Worm (Caenorhabditis elegans) whole organism, L1 larva: ENCODE measurements around the gene Y22D7AL.6.
A peak's percentile ranks its signal among the peaks of the same experiment; 100 is the strongest.

ENCODE experiments used
- C04F5.9 ChIP-seq: sonication (generic microtip); optimal IDR thresholded peaks from 2 replicates; lab custom pipeline; 2016; ENCODE audit warnings: missing genetic modification characterization, missing compliant biosample characterization
- C16A3.4 ChIP-seq: fragments of 150-350 bp; optimal IDR thresholded peaks from 2 replicates; lab custom pipeline; 2014; ENCODE audit warnings: missing biosample characterization, missing genetic modification characterization
- C34B4.2 ChIP-seq: sonication (generic microtip); optimal IDR thresholded peaks from 2 replicates; lab custom pipeline; 2017; ENCODE audit warnings: mild to moderate bottlenecking, missing genetic modification characterization, missing compliant biosample characterization
- F16B12.6 ChIP-seq: fragments of 150-350 bp; optimal IDR thresholded peaks from 2 replicates; lab custom pipeline; 2014; ENCODE audit warnings: missing biosample characterization, missing genetic modification characterization
- aha-1 ChIP-seq: fragments of 150-350 bp; optimal IDR thresholded peaks from 2 replicates; lab custom pipeline; 2014; ENCODE audit warnings: missing biosample characterization, missing genetic modification characterization
- alr-1 ChIP-seq: fragments of 200-800 bp; sonication (Bioruptor generic); optimal IDR thresholded peaks from 2 replicates; lab custom pipeline; 2018; ENCODE audit warnings: borderline replicate concordance, mild to moderate bottlenecking, missing genetic modification characterization, missing compliant biosample characterization
- aly-2 ChIP-seq: fragments of 150-350 bp; optimal IDR thresholded peaks from 2 replicates; lab custom pipeline; 2014; ENCODE audit warnings: missing biosample characterization, missing genetic modification characterization
- ama-1 ChIP-seq: fragments of 150-350 bp; optimal IDR thresholded peaks from 2 replicates; lab custom pipeline; 2014
- ceh-8 ChIP-seq: fragments of 200-800 bp; sonication (Bioruptor generic); optimal IDR thresholded peaks from 2 replicates; lab custom pipeline; 2018; ENCODE audit warnings: mild to moderate bottlenecking, missing genetic modification characterization, moderate library complexity, missing compliant biosample characterization
- ceh-82 ChIP-seq, 3 experiments: fragments of 150-350 bp in 1 of 3; sonication (generic microtip) in 2 of 3; optimal IDR thresholded peaks; 2 replicates each; lab custom pipeline; 2014 to 2017; ENCODE audit warnings: missing biosample characterization in 3 of 3, missing genetic modification characterization in 3 of 3
- dpl-1 ChIP-seq, 3 experiments: fragments of 150-350 bp in 2 of 3; sonication (generic microtip) in 1 of 3; optimal IDR thresholded peaks; 2 replicates each; lab custom pipeline; 2014 to 2017; ENCODE audit warnings: missing biosample characterization in 3 of 3, missing genetic modification characterization in 3 of 3, missing genetic modification reagents in 3 of 3
- dsc-1 ChIP-seq: sonication (generic microtip); optimal IDR thresholded peaks from 2 replicates; lab custom pipeline; 2016; ENCODE audit warnings: mild to moderate bottlenecking, missing genetic modification characterization, missing compliant biosample characterization
- efl-1 ChIP-seq, 4 experiments: fragments of 150-350 bp; optimal IDR thresholded peaks in 3 of 4; peaks in 1 of 4; 1 replicate in 1 of 4; 2 replicates in 3 of 4; lab custom pipeline; 2014; ENCODE audit warnings: missing biosample characterization in 2 of 4, missing genetic modification characterization in 2 of 4, missing genetic modification reagents in 2 of 4
- elt-2 ChIP-seq: sonication (generic microtip); optimal IDR thresholded peaks from 2 replicates; lab custom pipeline; 2016; ENCODE audit warnings: missing genetic modification characterization, mild to moderate bottlenecking, inconsistent platforms, missing compliant biosample characterization, missing genetic modification reagents
- fkh-10 ChIP-seq: sonication (generic microtip); optimal IDR thresholded peaks from 2 replicates; lab custom pipeline; 2017; ENCODE audit warnings: missing biosample characterization, missing genetic modification reagents, missing genetic modification characterization
- fkh-4 ChIP-seq: sonication (generic microtip); optimal IDR thresholded peaks from 2 replicates; lab custom pipeline; 2016; ENCODE audit warnings: missing compliant biosample characterization, missing genetic modification characterization, borderline replicate concordance
- fkh-8 ChIP-seq: sonication (generic microtip); optimal IDR thresholded peaks from 2 replicates; lab custom pipeline; 2016; ENCODE audit warnings: mild to moderate bottlenecking, missing genetic modification characterization, missing compliant biosample characterization
- fos-1 ChIP-seq: fragments of 150-350 bp; optimal IDR thresholded peaks from 2 replicates; lab custom pipeline; 2014; ENCODE audit warnings: missing biosample characterization, missing genetic modification characterization
- grh-1 ChIP-seq: fragments of 200-800 bp; sonication (Bioruptor generic); IDR thresholded peaks from 2 replicates; pipeline ENCODE4 v1.3.6; 2022; ENCODE audit warnings: missing genetic modification reagents, missing genetic modification characterization, missing compliant biosample characterization
- hlh-4 ChIP-seq: sonication (generic microtip); optimal IDR thresholded peaks from 2 replicates; lab custom pipeline; 2016; ENCODE audit warnings: mild to moderate bottlenecking, missing genetic modification characterization, missing compliant biosample characterization
- jun-1 ChIP-seq: fragments of 150-350 bp; optimal IDR thresholded peaks from 2 replicates; lab custom pipeline; 2014; ENCODE audit warnings: missing biosample characterization, missing genetic modification reagents, missing genetic modification characterization
- lin-13 ChIP-seq: fragments of 150-350 bp; optimal IDR thresholded peaks from 2 replicates; lab custom pipeline; 2014; ENCODE audit warnings: missing biosample characterization, missing genetic modification reagents, missing genetic modification characterization
- lin-14 ChIP-seq: fragments of 200-800 bp; sonication (Bioruptor generic); optimal IDR thresholded peaks from 2 replicates; lab custom pipeline; 2018; ENCODE audit warnings: mild to moderate bottlenecking, missing genetic modification characterization, moderate library complexity, missing compliant biosample characterization
- lin-15B ChIP-seq: fragments of 150-350 bp; sonication (generic microtip); optimal IDR thresholded peaks from 3 replicates; lab custom pipeline; 2014; ENCODE audit warnings: missing biosample characterization, missing genetic modification characterization
- lin-35 ChIP-seq, 2 experiments: fragments of 150-350 bp; optimal IDR thresholded peaks; 2 replicates each; lab custom pipeline; 2014; ENCODE audit warnings: missing biosample characterization in 2 of 2, missing genetic modification characterization in 2 of 2, missing genetic modification reagents in 2 of 2
- lin-39 ChIP-seq: fragments of 150-350 bp; optimal IDR thresholded peaks from 2 replicates; lab custom pipeline; 2014; ENCODE audit warnings: missing biosample characterization, missing genetic modification reagents, missing genetic modification characterization
- lir-3 ChIP-seq: sonication (generic microtip); optimal IDR thresholded peaks from 2 replicates; lab custom pipeline; 2016; ENCODE audit warnings: mild to moderate bottlenecking, missing genetic modification characterization, moderate library complexity, missing compliant biosample characterization; ENCODE audit not compliant: poor library complexity
- lsy-2 ChIP-seq, 2 experiments: fragments of 150-350 bp; optimal IDR thresholded peaks; 2 replicates each; lab custom pipeline; 2014; ENCODE audit warnings: missing biosample characterization in 2 of 2, missing genetic modification characterization in 2 of 2
- mef-2 ChIP-seq: fragments of 150-350 bp; optimal IDR thresholded peaks from 2 replicates; lab custom pipeline; 2014; ENCODE audit warnings: missing biosample characterization, missing genetic modification characterization
- mep-1 ChIP-seq: fragments of 150-350 bp; optimal IDR thresholded peaks from 2 replicates; lab custom pipeline; 2014; ENCODE audit warnings: missing biosample characterization, missing genetic modification characterization
- nhr-12 ChIP-seq: sonication (generic microtip); optimal IDR thresholded peaks from 2 replicates; lab custom pipeline; 2017; ENCODE audit warnings: missing biosample characterization, missing genetic modification characterization
- nhr-237 ChIP-seq: fragments of 150-350 bp; optimal IDR thresholded peaks from 2 replicates; lab custom pipeline; 2014; ENCODE audit warnings: missing biosample characterization, missing genetic modification characterization
- nhr-47 ChIP-seq: sonication (generic microtip); optimal IDR thresholded peaks from 2 replicates; lab custom pipeline; 2016; ENCODE audit warnings: mild to moderate bottlenecking, missing genetic modification characterization, moderate library complexity, missing compliant biosample characterization
- nhr-71 ChIP-seq: sonication (generic microtip); optimal IDR thresholded peaks from 2 replicates; lab custom pipeline; 2016; ENCODE audit warnings: mild to moderate bottlenecking, missing genetic modification characterization, moderate library complexity, missing compliant biosample characterization
- nhr-76 ChIP-seq: sonication (generic microtip); optimal IDR thresholded peaks from 2 replicates; lab custom pipeline; 2017; ENCODE audit warnings: missing biosample characterization, missing genetic modification characterization
- nhr-85 ChIP-seq: sonication (generic microtip); peaks from one replicate; lab custom pipeline; 2016; ENCODE audit warnings: missing genetic modification characterization, inconsistent platforms, missing compliant biosample characterization
- nhr-90 ChIP-seq: sonication (generic microtip); optimal IDR thresholded peaks from 2 replicates; lab custom pipeline; 2016; ENCODE audit warnings: mild to moderate bottlenecking, missing genetic modification characterization, missing compliant biosample characterization; ENCODE audit not compliant: poor library complexity
- pax-3 ChIP-seq: fragments of 200-800 bp; sonication (Bioruptor generic); optimal IDR thresholded peaks from 2 replicates; lab custom pipeline; 2018; ENCODE audit warnings: mild to moderate bottlenecking, missing genetic modification characterization, moderate library complexity, missing compliant biosample characterization
- rnt-1 ChIP-seq: sonication (generic microtip); optimal IDR thresholded peaks from 2 replicates; lab custom pipeline; 2016; ENCODE audit warnings: mild to moderate bottlenecking, missing genetic modification characterization, moderate library complexity, missing compliant biosample characterization
- sptf-1 ChIP-seq: fragments of 150-350 bp; optimal IDR thresholded peaks from 2 replicates; lab custom pipeline; 2014; ENCODE audit warnings: missing biosample characterization, missing genetic modification characterization
- sup-37 ChIP-seq: fragments of 200-800 bp; sonication (Bioruptor generic); optimal IDR thresholded peaks from 2 replicates; lab custom pipeline; 2018; ENCODE audit warnings: mild to moderate bottlenecking, missing genetic modification characterization, missing compliant biosample characterization
- swsn-7 ChIP-seq: sonication (generic microtip); optimal IDR thresholded peaks from 2 replicates; lab custom pipeline; 2016; ENCODE audit warnings: missing genetic modification characterization, missing compliant biosample characterization
- unc-130 ChIP-seq: fragments of 150-350 bp; optimal IDR thresholded peaks from 2 replicates; lab custom pipeline; 2017; ENCODE audit warnings: missing biosample characterization, missing genetic modification characterization, inconsistent platforms
- unc-62 ChIP-seq: fragments of 150-350 bp; optimal IDR thresholded peaks from 2 replicates; lab custom pipeline; 2014; ENCODE audit warnings: missing biosample characterization, missing genetic modification reagents, missing genetic modification characterization
- unc-86 ChIP-seq: sonication (generic microtip); optimal IDR thresholded peaks from 2 replicates; lab custom pipeline; 2016; ENCODE audit warnings: missing genetic modification characterization, missing compliant biosample characterization

Y22D7AL.6 gene

DNA sequence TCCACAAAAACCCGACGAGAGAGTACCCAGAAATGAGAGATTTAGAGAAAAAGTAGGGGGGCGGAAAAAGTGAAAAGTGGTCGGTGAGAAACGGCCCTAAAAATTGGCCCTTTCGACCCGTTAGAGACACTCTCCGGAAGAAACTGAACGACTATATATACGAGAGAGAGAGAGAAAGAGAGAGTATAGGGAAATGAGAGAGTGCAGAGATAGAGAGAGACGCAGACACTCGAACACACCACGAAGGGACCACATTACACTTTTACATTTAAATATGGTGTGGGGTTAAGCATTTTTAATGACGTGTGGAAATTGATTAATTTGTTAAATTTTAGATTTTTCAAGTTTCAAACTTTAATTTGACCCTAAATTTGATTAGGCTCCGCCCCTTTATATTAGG lies 13.0 kb upstream of the Y22D7AL.6 start (continued):
- TF ChIP-seq elt-2 (tag; lab: Kevin White, UChicago) (no peak), swsn-7 (tag; lab: Kevin White, UChicago) (peak; percentile 46), fkh-10 (GFP tag; lab: Kevin White, UChicago) (no peak), aha-1 (tag; lab: Kevin White, UChicago) (no peak), nhr-76 (tag; lab: Kevin White, UChicago) (no peak), ama-1 (lab: Kevin White, UChicago) (no peak)

- TF ChIP-seq sptf-1 (tag; lab: Kevin White, UChicago), result no peak
- no peak for TF ChIP-seq ceh-8
- TF ChIP-seq nhr-85 (tag; lab: Kevin White, UChicago), result peak; percentile 60
- no peak for TF ChIP-seq pax-3 (tag; lab: Kevin White, UChicago)
- no peak for TF ChIP-seq alr-1 (tag; lab: Kevin White, UChicago)
- no peak for TF ChIP-seq mef-2 (tag; lab: Kevin White, UChicago)
- no peak for TF ChIP-seq lir-3
- TF ChIP-seq efl-1 (optimal IDR thresholded peaks at IDR 0.05; lab: Kevin White, UChicago), result no peak
- TF ChIP-seq efl-1 (GFP tag; optimal IDR thresholded peaks at IDR 0.05 in 1 of 2; lab: Kevin White, UChicago), result peak; percentile 18 to 89
- peak; percentile 2 for TF ChIP-seq lin-15B (tag; lab: Kevin White, UChicago)
- no peak for TF ChIP-seq fkh-8 (tag; lab: Kevin White, UChicago)
- no peak for TF ChIP-seq aha-1 (tag; lab: Kevin White, UChicago)
- TF ChIP-seq lin-35 (GFP tag; optimal IDR thresholded peaks at IDR 0.05; lab: Kevin White, UChicago), result no peak
- no peak for TF ChIP-seq F16B12.6 (tag; lab: Kevin White, UChicago)
- TF ChIP-seq dpl-1 (GFP tag; optimal IDR thresholded peaks at IDR 0.05; lab: Kevin White, UChicago), result peak in 1 of 3 experiments; percentile 16
- no peak for TF ChIP-seq rnt-1 (tag; lab: Kevin White, UChicago)
These were observed 5.8 kb upstream of the Y22D7AL.6 start for ce11 chrIII:1598927-1599326.

DNA sequence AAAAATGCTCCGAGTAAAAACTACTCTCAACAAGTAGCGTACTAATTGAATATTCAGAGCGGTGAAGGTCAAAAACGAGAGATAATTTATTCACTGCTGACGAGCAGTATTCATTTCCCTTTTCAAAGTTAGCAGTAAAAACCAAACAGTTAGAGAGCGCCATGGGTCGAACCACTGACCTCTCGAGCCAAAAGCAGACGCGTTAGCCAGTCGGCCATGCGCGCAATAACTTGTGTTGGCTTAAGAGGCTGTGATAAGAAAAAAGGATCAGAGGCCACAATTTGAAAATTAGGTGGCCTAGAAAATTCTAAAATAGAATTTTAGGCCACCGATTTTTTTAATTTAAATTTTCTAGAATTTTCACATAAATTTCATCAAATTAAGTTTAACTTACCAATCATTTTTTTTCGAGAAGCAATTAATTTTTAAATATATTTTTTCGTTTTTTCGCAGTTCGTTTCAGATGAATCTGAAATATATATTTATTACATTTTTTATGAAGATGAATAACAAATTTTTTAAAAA lies 4.0 kb upstream of the Y22D7AL.6 start, which contains the start of gene sms-3:
Gene sms-3, minus strand, starts transcription at position 475 of the 525 bp plus-strand sequence.
- TF ChIP-seq C16A3.4 (tag; lab: Kevin White, UChicago) (no peak), nhr-90 (peak; percentile 2), nhr-47 (tag; lab: Kevin White, UChicago) (peak; percentile 13), nhr-71 (peak; percentile 5), hlh-4 (tag; lab: Kevin White, UChicago) (no peak), ceh-82 (tag; optimal IDR thresholded peaks at IDR 0.05; lab: Kevin White, UChicago) (peak in 1 of 3 experiments; percentile 3), rnt-1 (tag; lab: Kevin White, UChicago) (peak; percentile 16)
- TF ChIP-seq, all 84 proteins: peak for 5

ce11 chrIII:1601464-1602169 lies 3.1 kb upstream of the Y22D7AL.6 start:
- TF ChIP-seq jun-1 (no peak), aly-2 (tag; lab: Kevin White, UChicago) (no peak), hlh-4 (tag; lab: Kevin White, UChicago) (no peak), sup-37 (no peak), C04F5.9 (tag; lab: Kevin White, UChicago) (no peak), nhr-237 (tag; lab: Kevin White, UChicago) (no peak), lin-15B (tag; lab: Kevin White, UChicago) (no peak), unc-86 (tag; lab: Kevin White, UChicago) (no peak), dsc-1 (tag; lab: Kevin White, UChicago) (peak; percentile 46), fos-1 (tag; lab: Kevin White, UChicago) (no peak), lin-13 (GFP tag; lab: Kevin White, UChicago) (peak; percentile 25), lin-14 (GFP tag; lab: Kevin White, UChicago) (peak; percentile 68), grh-1 (GFP tag; lab: Robert Waterston, UW) (no peak), F16B12.6 (tag; lab: Kevin White, UChicago) (no peak), ceh-8 (no peak), mep-1 (no peak), C34B4.2 (tag; lab: Kevin White, UChicago) (no peak), unc-62 (GFP tag; lab: Kevin White, UChicago) (no peak), fkh-4 (no peak), lin-39 (tag; lab: Kevin White, UChicago) (no peak), nhr-12 (no peak), lsy-2 (tag; optimal IDR thresholded peaks at IDR 0.05; lab: Kevin White, UChicago) (peak in 1 of 2 experiments; percentile 2), unc-130 (tag; lab: Kevin White, UChicago) (no peak), mef-2 (tag; lab: Kevin White, UChicago) (no peak)
